Fruit fly (Drosophila melanogaster) whole organism, embryonic: ENCODE data around the gene mRpL19.

ENCODE experiments used
- Asciz ChIP-seq: fragments of 200-800 bp; sonication (Bioruptor generic); optimal IDR thresholded peaks from 2 replicates; lab custom pipeline; 2017; ENCODE audit warnings: missing biosample characterization, mild to moderate bottlenecking, missing genetic modification characterization, missing genetic modification reagents
- Bgb ChIP-seq: fragments of 200-800 bp; sonication (Bioruptor generic); IDR thresholded peaks from 2 replicates; pipeline ENCODE4 v1.3.6; 2022; ENCODE audit warnings: missing biosample characterization, missing genetic modification characterization; ENCODE audit not compliant: partially characterized antibody
- CG10565 ChIP-seq: fragments of 200-800 bp; sonication (Bioruptor generic); optimal IDR thresholded peaks from 3 replicates; lab custom pipeline; 2016; ENCODE audit warnings: missing biosample characterization, mild to moderate bottlenecking, missing genetic modification characterization
- CG12769 ChIP-seq: fragments of 200-800 bp; sonication (Bioruptor generic); optimal IDR thresholded peaks from 2 replicates; lab custom pipeline; 2019; ENCODE audit warnings: missing biosample characterization, mild to moderate bottlenecking, missing genetic modification characterization, moderate library complexity
- CG13624 ChIP-seq: fragments of 200-800 bp; sonication (Bioruptor generic); optimal IDR thresholded peaks from 2 replicates; lab custom pipeline; 2016; ENCODE audit warnings: missing biosample characterization, missing genetic modification characterization
- CG15011 ChIP-seq: fragments of 200-800 bp; sonication (Bioruptor generic); optimal IDR thresholded peaks from 3 replicates; lab custom pipeline; 2018; ENCODE audit warnings: missing biosample characterization, mild to moderate bottlenecking, missing genetic modification characterization
- CG1647 ChIP-seq: fragments of 200-800 bp; sonication (Bioruptor generic); optimal IDR thresholded peaks from 3 replicates; lab custom pipeline; 2016; ENCODE audit warnings: missing biosample characterization, missing genetic modification characterization
- CG16813 ChIP-seq: fragments of 200-800 bp; sonication (Bioruptor generic); IDR thresholded peaks from 3 replicates; pipeline ENCODE4 v1.3.6; 2022; ENCODE audit warnings: missing biosample characterization, missing genetic modification characterization; ENCODE audit not compliant: partially characterized antibody
- CG2678 ChIP-seq: fragments of 200-800 bp; sonication (Bioruptor generic); optimal IDR thresholded peaks from 3 replicates; lab custom pipeline; 2019; ENCODE audit warnings: missing biosample characterization, mild to moderate bottlenecking, missing genetic modification characterization, moderate library complexity
- CG30431 ChIP-seq: fragments of 200-800 bp; sonication (Bioruptor generic); optimal IDR thresholded peaks from 2 replicates; lab custom pipeline; 2017; ENCODE audit warnings: missing biosample characterization, missing genetic modification characterization
- CG34376 ChIP-seq: fragments of 200-800 bp; sonication (Bioruptor generic); optimal IDR thresholded peaks from 2 replicates; lab custom pipeline; 2018; ENCODE audit warnings: missing biosample characterization, mild to moderate bottlenecking, missing genetic modification characterization
- CG4707 ChIP-seq: fragments of 200-800 bp; sonication (Bioruptor generic); optimal IDR thresholded peaks from 2 replicates; lab custom pipeline; 2018; ENCODE audit warnings: missing biosample characterization, mild to moderate bottlenecking, missing genetic modification characterization, moderate library complexity
- CG6254 ChIP-seq: fragments of 200-800 bp; sonication (Bioruptor generic); optimal IDR thresholded peaks from 3 replicates; lab custom pipeline; 2017; ENCODE audit warnings: mild to moderate bottlenecking, missing biosample characterization, missing genetic modification reagents, missing genetic modification characterization
- CG7987 ChIP-seq: fragments of 200-800 bp; sonication (Bioruptor generic); optimal IDR thresholded peaks from 2 replicates; lab custom pipeline; 2018; ENCODE audit warnings: missing biosample characterization, mild to moderate bottlenecking, missing genetic modification characterization, moderate library complexity
- CG9727 ChIP-seq: fragments of 200-800 bp; sonication (Bioruptor generic); optimal IDR thresholded peaks from 3 replicates; lab custom pipeline; 2017; ENCODE audit warnings: missing biosample characterization, mild to moderate bottlenecking, missing genetic modification characterization
- Chrac-16 ChIP-seq: fragments of 200-800 bp; sonication (Bioruptor generic); optimal IDR thresholded peaks from 3 replicates; lab custom pipeline; 2016; ENCODE audit warnings: missing biosample characterization, missing genetic modification characterization
- Dbx ChIP-seq: fragments of 200-800 bp; sonication (Bioruptor generic); IDR thresholded peaks from 3 replicates; pipeline ENCODE4 v1.3.6; 2022; ENCODE audit warnings: missing biosample characterization, missing genetic modification characterization
- Dfd ChIP-seq, 2 experiments: fragments of >200 bp; optimal IDR thresholded peaks; 2 replicates each; lab custom pipeline; 2017; ENCODE audit warnings: missing biosample characterization in 2 of 2, missing genetic modification characterization in 2 of 2
- Dp ChIP-seq: fragments of 200-800 bp; sonication (Bioruptor generic); optimal IDR thresholded peaks from 2 replicates; lab custom pipeline; 2018; ENCODE audit warnings: missing biosample characterization, mild to moderate bottlenecking, missing genetic modification characterization, moderate library complexity
- Fer1 ChIP-seq: fragments of 200-800 bp; sonication (Bioruptor generic); optimal IDR thresholded peaks from 2 replicates; lab custom pipeline; 2017; ENCODE audit warnings: missing biosample characterization, mild to moderate bottlenecking, missing genetic modification characterization
- HLH4C ChIP-seq: fragments of 200-800 bp; sonication (Bioruptor generic); IDR thresholded peaks from 3 replicates; pipeline ENCODE4 v1.3.6; 2022; ENCODE audit warnings: missing biosample characterization, missing genetic modification characterization; ENCODE audit not compliant: partially characterized antibody
- MTF-1 ChIP-seq: fragments of 200-800 bp; sonication (Bioruptor generic); optimal IDR thresholded peaks from 2 replicates; lab custom pipeline; 2018; ENCODE audit warnings: missing biosample characterization, mild to moderate bottlenecking, missing genetic modification characterization, borderline replicate concordance
- Opbp ChIP-seq: fragments of 200-800 bp; sonication (Bioruptor generic); IDR thresholded peaks from 3 replicates; pipeline ENCODE4 v1.3.6; 2022; ENCODE audit warnings: missing biosample characterization, missing genetic modification characterization; ENCODE audit not compliant: partially characterized antibody
- Pdp1 ChIP-seq, 2 experiments: fragments of 200-800 bp; sonication (Bioruptor generic); optimal IDR thresholded peaks; 3 replicates each; lab custom pipeline; 2016; ENCODE audit warnings: missing biosample characterization in 2 of 2, missing genetic modification characterization in 2 of 2, mild to moderate bottlenecking in 1 of 2, moderate library complexity in 1 of 2
- Rx ChIP-seq: fragments of 200-800 bp; sonication (Bioruptor generic); IDR thresholded peaks from 2 replicates; pipeline ENCODE4 v1.3.6; 2022; ENCODE audit warnings: missing biosample characterization, missing genetic modification characterization
- Sox100B ChIP-seq: fragments of 200-800 bp; sonication (Bioruptor generic); optimal IDR thresholded peaks from 3 replicates; lab custom pipeline; 2018; ENCODE audit warnings: missing biosample characterization, mild to moderate bottlenecking, missing genetic modification characterization
- abd-A ChIP-seq: fragments of 200-800 bp; sonication (Bioruptor generic); optimal IDR thresholded peaks from 3 replicates; lab custom pipeline; 2019; ENCODE audit warnings: missing biosample characterization, mild to moderate bottlenecking, missing genetic modification characterization, moderate library complexity
- ato ChIP-seq: fragments of 200-800 bp; sonication (Bioruptor generic); IDR thresholded peaks from 2 replicates; pipeline ENCODE4 v1.3.6; 2022; ENCODE audit warnings: missing biosample characterization, missing genetic modification characterization; ENCODE audit not compliant: partially characterized antibody
- crc ChIP-seq: fragments of 200-800 bp; sonication (Bioruptor generic); optimal IDR thresholded peaks from 2 replicates; lab custom pipeline; 2016; ENCODE audit warnings: missing biosample characterization, missing genetic modification characterization
- dimm ChIP-seq: fragments of 200-800 bp; sonication (Bioruptor generic); IDR thresholded peaks from 2 replicates; pipeline ENCODE4 v1.3.6; 2022; ENCODE audit warnings: missing biosample characterization, missing genetic modification characterization
- fd64A ChIP-seq: fragments of 200-800 bp; sonication (Bioruptor generic); optimal IDR thresholded peaks from 3 replicates; lab custom pipeline; 2018; ENCODE audit warnings: missing biosample characterization, mild to moderate bottlenecking, missing genetic modification characterization
- ftz-f1 ChIP-seq: fragments of 200-800 bp; sonication (Bioruptor generic); optimal IDR thresholded peaks from 2 replicates; lab custom pipeline; 2016; ENCODE audit warnings: missing biosample characterization, missing genetic modification characterization
- gro ChIP-seq: fragments of 200-800 bp; sonication (Bioruptor generic); optimal IDR thresholded peaks from 2 replicates; lab custom pipeline; 2016; ENCODE audit warnings: missing biosample characterization, missing genetic modification characterization
- inv ChIP-seq: fragments of 200-800 bp; sonication (Bioruptor generic); IDR thresholded peaks from 2 replicates; pipeline ENCODE4 v1.3.6; 2022; ENCODE audit warnings: missing biosample characterization, missing genetic modification characterization; ENCODE audit not compliant: partially characterized antibody
- kah ChIP-seq: fragments of 200-800 bp; sonication (Bioruptor generic); optimal IDR thresholded peaks from 2 replicates; lab custom pipeline; 2018; ENCODE audit warnings: missing biosample characterization, mild to moderate bottlenecking, missing genetic modification characterization
- knrl ChIP-seq: fragments of 200-800 bp; sonication (Bioruptor generic); IDR thresholded peaks from 3 replicates; pipeline ENCODE4 v1.3.6; 2022; ENCODE audit warnings: missing biosample characterization, missing genetic modification characterization; ENCODE audit not compliant: partially characterized antibody
- luna ChIP-seq: fragments of 200-800 bp; sonication (Bioruptor generic); optimal IDR thresholded peaks from 2 replicates; lab custom pipeline; 2016; ENCODE audit warnings: missing biosample characterization, missing genetic modification characterization
- mirr ChIP-seq: fragments of 200-800 bp; sonication (Bioruptor generic); optimal IDR thresholded peaks from 3 replicates; lab custom pipeline; 2018; ENCODE audit warnings: missing biosample characterization, mild to moderate bottlenecking, missing genetic modification characterization
- nerfin-2 ChIP-seq: fragments of 200-800 bp; sonication (Bioruptor generic); IDR thresholded peaks from 2 replicates; pipeline ENCODE4 v1.3.6; 2022; ENCODE audit warnings: missing biosample characterization, missing genetic modification characterization; ENCODE audit not compliant: partially characterized antibody
- otp ChIP-seq: fragments of 200-800 bp; sonication (Bioruptor generic); IDR thresholded peaks from 3 replicates; pipeline ENCODE4, ENCODE4 v1.3.6; 2022; ENCODE audit warnings: missing biosample characterization, missing genetic modification characterization
- pnt ChIP-seq: fragments of 200-800 bp; sonication (Bioruptor generic); optimal IDR thresholded peaks from 3 replicates; lab custom pipeline; 2016; ENCODE audit warnings: missing biosample characterization, missing genetic modification characterization
- sna ChIP-seq: fragments of 200-800 bp; sonication (Bioruptor generic); IDR thresholded peaks from 2 replicates; pipeline ENCODE4 v1.3.6; 2022; ENCODE audit warnings: missing biosample characterization, missing genetic modification characterization; ENCODE audit not compliant: partially characterized antibody
- stc ChIP-seq: fragments of 200-800 bp; sonication (Bioruptor generic); IDR thresholded peaks from 2 replicates; pipeline ENCODE4 v1.3.6; 2022; ENCODE audit warnings: missing biosample characterization, missing genetic modification characterization
- tna ChIP-seq: fragments of 200-800 bp; sonication (Bioruptor generic); IDR thresholded peaks from 2 replicates; pipeline ENCODE4 v1.3.6; 2022; ENCODE audit warnings: missing biosample characterization, missing genetic modification characterization; ENCODE audit not compliant: partially characterized antibody
- tup ChIP-seq: fragments of 200-800 bp; sonication (Bioruptor generic); optimal IDR thresholded peaks from 2 replicates; lab custom pipeline; 2016; ENCODE audit warnings: missing biosample characterization, mild to moderate bottlenecking, missing genetic modification characterization, moderate library complexity
- twi ChIP-seq: fragments of 200-800 bp; optimal IDR thresholded peaks from 2 replicates; lab custom pipeline; 2019; ENCODE audit warnings: missing biosample characterization, mild to moderate bottlenecking, missing genetic modification characterization, moderate library complexity
- unc-4 ChIP-seq: fragments of 200-800 bp; sonication (Bioruptor generic); IDR thresholded peaks from 2 replicates; pipeline ENCODE4 v1.3.6; 2022; ENCODE audit warnings: missing biosample characterization, missing genetic modification characterization; ENCODE audit not compliant: partially characterized antibody

mRpL19 gene

DNA sequence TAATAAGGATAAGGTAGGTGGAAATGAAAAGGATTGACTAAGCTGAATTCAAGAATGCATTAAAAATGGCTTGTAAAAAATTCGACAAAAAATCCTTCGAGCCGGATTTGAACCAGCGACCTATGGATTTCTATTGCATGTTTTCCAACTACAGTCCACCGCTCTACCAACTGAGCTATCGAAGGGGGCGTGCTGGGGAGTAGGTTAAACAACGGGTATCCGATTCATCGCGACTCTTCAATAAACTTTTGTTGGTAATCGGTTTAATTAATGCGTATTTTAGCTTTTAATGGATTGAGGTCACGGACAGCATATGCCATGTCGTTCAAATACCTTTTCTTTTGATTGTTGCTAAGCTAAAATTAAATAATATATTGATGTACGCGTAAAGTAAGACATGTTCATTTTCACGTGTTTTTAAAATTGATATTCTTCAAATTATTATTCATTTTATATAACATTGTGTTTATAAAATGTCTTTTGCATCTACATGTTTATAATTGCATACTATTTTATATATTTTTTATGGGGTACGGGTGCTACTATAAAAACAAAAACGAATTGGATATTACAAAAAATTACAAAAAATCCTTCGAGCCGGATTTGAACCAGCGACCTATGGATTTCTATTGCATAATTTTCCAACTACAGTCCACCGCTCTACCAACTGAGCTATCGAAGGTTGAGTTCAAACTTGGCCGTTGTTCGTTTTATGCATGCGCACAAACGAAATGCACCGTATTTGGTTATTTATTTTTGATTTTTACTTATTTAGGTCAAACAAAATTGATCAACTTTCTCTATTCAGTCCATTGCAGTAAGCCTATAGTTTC is 5.7 kb upstream of the mRpL19 start (continued):
- TF ChIP-seq Bgb (GFP tag; lab: Robert Waterston, UW) (peak; percentile 70), MTF-1 (GFP tag; lab: Kevin White, UChicago) (no peak), dimm (GFP tag; lab: Robert Waterston, UW) (no peak), nerfin-2 (GFP tag; lab: Robert Waterston, UW) (peak; percentile 75), Sox100B (GFP tag; lab: Kevin White, UChicago) (no peak), CG30431 (GFP tag; lab: Kevin White, UChicago) (no peak), Rx (GFP tag; lab: Robert Waterston, UW) (no peak), CG15011 (no peak), CG12769 (peak; percentile 2), tup (GFP tag; lab: Kevin White, UChicago) (no peak), kah (GFP tag; lab: Kevin White, UChicago) (peak; percentile 10), CG16813 (GFP tag; lab: Robert Waterston, UW) (peak; percentile 48), HLH4C (GFP tag; lab: Robert Waterston, UW) (peak; percentile 53), Dfd (GFP tag; optimal IDR thresholded peaks at IDR 0.05; lab: Kevin White, UChicago) (no peak), CG10565 (GFP tag; lab: Kevin White, UChicago) (no peak), Pdp1 (GFP tag; optimal IDR thresholded peaks at IDR 0.05; lab: Kevin White, UChicago) (peak in 1 of 2 experiments; percentile 96), CG2678 (tag; lab: Kevin White, UChicago) (peak; percentile 16), CG9727 (GFP tag; lab: Kevin White, UChicago) (no peak), mirr (GFP tag; lab: Kevin White, UChicago) (peak; percentile 77), Chrac-16 (GFP tag; lab: Kevin White, UChicago) (no peak), otp (GFP tag; lab: Robert Waterston, UW) (peak; percentile 30; the same call in 1 of the 3 replicates), Fer1 (GFP tag; lab: Kevin White, UChicago) (no peak), CG34376 (GFP tag; lab: Kevin White, UChicago) (peak; percentile 72), pnt (GFP tag; lab: Kevin White, UChicago) (no peak), ftz-f1 (peak; percentile 69), inv (GFP tag; lab: Robert Waterston, UW) (peak; percentile 24), CG1647 (GFP tag; lab: Kevin White, UChicago) (no peak), twi (tag; lab: Kevin White, UChicago) (no peak), Dp (GFP tag; lab: Kevin White, UChicago) (no peak), Asciz (GFP tag; lab: Kevin White, UChicago) (no peak), crc (GFP tag; lab: Kevin White, UChicago) (no peak), gro (GFP tag; lab: Kevin White, UChicago) (peak; percentile 17), abd-A (tag; lab: Kevin White, UChicago) (peak; percentile 93), knrl (peak; percentile 36), Opbp (peak; percentile 92), CG7987 (GFP tag; lab: Kevin White, UChicago) (peak; percentile 4), fd64A (GFP tag; lab: Kevin White, UChicago) (no peak), CG13624 (no peak), sna (peak; percentile 44; the same call in 1 of the 2 replicates), unc-4 (peak; percentile 44; the same call in 1 of the 2 replicates), Dbx (GFP tag; lab: Robert Waterston, UW) (no peak), stc (GFP tag; lab: Robert Waterston, UW) (no peak; the same call in 1 of the 2 replicates), CG4707 (GFP tag; lab: Kevin White, UChicago) (no peak), CG6254 (no peak), tna (GFP tag; lab: Robert Waterston, UW) (peak; percentile 76), ato (GFP tag; lab: Robert Waterston, UW) (peak; percentile 91), luna (no peak)
